Fruit fly (Drosophila melanogaster) whole organism, pupa: ENCODE measurements around the gene CG32299.

Experiments
- CG10348 ChIP-seq: fragments of 200-800 bp; sonication (Bioruptor generic); IDR thresholded peaks from 2 replicates; pipeline ENCODE4 v1.3.6; 2022; ENCODE audit warnings: missing biosample characterization, missing genetic modification characterization
- CG12605 ChIP-seq: fragments of 200-800 bp; sonication (Bioruptor generic); IDR thresholded peaks from 2 replicates; pipeline ENCODE4 v1.3.6; 2022; ENCODE audit warnings: missing biosample characterization, missing genetic modification characterization
- CG13204 ChIP-seq: fragments of 200-800 bp; sonication (Bioruptor generic); optimal IDR thresholded peaks from 2 replicates; lab custom pipeline; 2018; ENCODE audit warnings: missing biosample characterization, mild to moderate bottlenecking, missing genetic modification characterization, moderate library complexity
- CG14655 ChIP-seq: fragments of 200-800 bp; sonication (Bioruptor generic); optimal IDR thresholded peaks from 3 replicates; lab custom pipeline; 2017; ENCODE audit warnings: mild to moderate bottlenecking, missing biosample characterization, missing genetic modification reagents, missing genetic modification characterization
- CG15710 ChIP-seq: fragments of 200-800 bp; sonication (Bioruptor generic); optimal IDR thresholded peaks from 2 replicates; lab custom pipeline; 2018; ENCODE audit warnings: missing biosample characterization, mild to moderate bottlenecking, missing genetic modification characterization, moderate library complexity
- CG17806 ChIP-seq: fragments of 200-800 bp; sonication (Bioruptor generic); optimal IDR thresholded peaks from 2 replicates; lab custom pipeline; 2018; ENCODE audit warnings: missing biosample characterization, mild to moderate bottlenecking, missing genetic modification characterization, moderate library complexity
- CG32121 ChIP-seq: fragments of 200-800 bp; sonication (Bioruptor generic); IDR thresholded peaks from 2 replicates; pipeline ENCODE4 v1.3.6; 2022; ENCODE audit warnings: missing biosample characterization, missing genetic modification characterization
- CG34367 ChIP-seq: fragments of 200-800 bp; sonication (Bioruptor generic); optimal IDR thresholded peaks from 2 replicates; lab custom pipeline; 2018; ENCODE audit warnings: missing biosample characterization, mild to moderate bottlenecking, missing genetic modification characterization
- CG4496 ChIP-seq: fragments of 200-800 bp; sonication (Bioruptor generic); IDR thresholded peaks from 3 replicates; pipeline ENCODE4 v1.3.6; 2022; ENCODE audit warnings: missing biosample characterization, missing genetic modification characterization
- CG8159 ChIP-seq: fragments of 200-800 bp; sonication (Bioruptor generic); optimal IDR thresholded peaks from 3 replicates; lab custom pipeline; 2018; ENCODE audit warnings: missing biosample characterization, mild to moderate bottlenecking, missing genetic modification characterization, moderate library complexity
- CG8301 ChIP-seq: fragments of 200-800 bp; sonication (Bioruptor generic); optimal IDR thresholded peaks from 2 replicates; lab custom pipeline; 2018; ENCODE audit warnings: missing biosample characterization, mild to moderate bottlenecking, missing genetic modification characterization
- CG9948 ChIP-seq: fragments of 200-800 bp; sonication (Bioruptor generic); optimal IDR thresholded peaks from 2 replicates; lab custom pipeline; 2018; ENCODE audit warnings: missing biosample characterization, mild to moderate bottlenecking, missing genetic modification characterization, moderate library complexity
- D1 ChIP-seq: fragments of 200-800 bp; sonication (Bioruptor generic); optimal IDR thresholded peaks from 2 replicates; lab custom pipeline; 2018; ENCODE audit warnings: missing biosample characterization, mild to moderate bottlenecking, missing genetic modification characterization, moderate library complexity
- EcR ChIP-seq: fragments of 200-800 bp; sonication (Bioruptor generic); optimal IDR thresholded peaks from 3 replicates; lab custom pipeline; 2019; ENCODE audit warnings: missing biosample characterization, missing genetic modification characterization, mild to moderate bottlenecking, moderate library complexity, missing genetic modification reagents
- Ets98B ChIP-seq: fragments of 200-800 bp; sonication (Bioruptor generic); IDR thresholded peaks from 2 replicates; pipeline ENCODE4 v1.3.6; 2022; ENCODE audit warnings: missing biosample characterization, missing genetic modification characterization
- Pif1A ChIP-seq: fragments of 200-800 bp; sonication (Bioruptor generic); optimal IDR thresholded peaks from 3 replicates; lab custom pipeline; 2016; ENCODE audit warnings: missing biosample characterization, missing genetic modification characterization
- Pif1B ChIP-seq: fragments of 200-800 bp; sonication (Bioruptor generic); optimal IDR thresholded peaks from 3 replicates; lab custom pipeline; 2016; ENCODE audit warnings: missing biosample characterization, missing genetic modification characterization
- Snoo ChIP-seq: fragments of 200-800 bp; sonication (Bioruptor generic); optimal IDR thresholded peaks from 3 replicates; lab custom pipeline; 2017; ENCODE audit warnings: missing biosample characterization, mild to moderate bottlenecking, missing genetic modification characterization, inconsistent platforms
- fd96Ca ChIP-seq: fragments of 200-800 bp; sonication (Bioruptor generic); IDR thresholded peaks from 3 replicates; pipeline ENCODE4 v1.3.6; 2022; ENCODE audit warnings: missing biosample characterization, missing genetic modification characterization
- gl ChIP-seq: fragments of 200-800 bp; sonication (Bioruptor generic); optimal IDR thresholded peaks from 2 replicates; lab custom pipeline; 2018; ENCODE audit warnings: missing biosample characterization, mild to moderate bottlenecking, missing genetic modification characterization
- rn ChIP-seq: fragments of 200-800 bp; sonication (Bioruptor generic); IDR thresholded peaks from 2 replicates; pipeline ENCODE4 v1.3.6; 2022; ENCODE audit warnings: missing biosample characterization, missing genetic modification characterization

The CG32299 gene

dm6 chr3L:2433358-2433757 is 42.6 kb upstream of the CG32299 start:
- TF ChIP-seq CG10348 (no peak), fd96Ca (no peak), CG14655 (GFP tag; lab: Kevin White, UChicago) (no peak), CG8159 (peak; percentile 18), rn (GFP tag; lab: Robert Waterston, UW) (no peak), CG17806 (tag; lab: Kevin White, UChicago) (peak; percentile 7), Pif1A (GFP tag; lab: Kevin White, UChicago) (peak; percentile 28), CG32121 (GFP tag; lab: Robert Waterston, UW) (no peak), Ets98B (GFP tag; lab: Robert Waterston, UW) (no peak), CG34367 (no peak), CG13204 (GFP tag; lab: Kevin White, UChicago) (no peak)

- TF ChIP-seq CG14655 (GFP tag; lab: Kevin White, UChicago) (peak; percentile 84), rn (GFP tag; lab: Robert Waterston, UW) (peak; percentile 73; the same call in 1 of the 2 replicates), CG10348 (no peak), Ets98B (GFP tag; lab: Robert Waterston, UW) (peak; percentile 87), CG13204 (GFP tag; lab: Kevin White, UChicago) (no peak), CG17806 (tag; lab: Kevin White, UChicago) (peak; percentile 83), gl (tag; lab: Kevin White, UChicago) (peak; percentile 43), EcR (GFP tag; lab: Kevin White, UChicago) (no peak), Pif1B (GFP tag; lab: Kevin White, UChicago) (peak; percentile 69), Pif1A (GFP tag; lab: Kevin White, UChicago) (peak; percentile 86), fd96Ca (peak; percentile 81), D1 (tag; lab: Kevin White, UChicago) (peak; percentile 71), CG8301 (tag; lab: Kevin White, UChicago) (peak; percentile 71), CG32121 (GFP tag; lab: Robert Waterston, UW) (peak; percentile 84), CG12605 (peak; percentile 60; the same call in 1 of the 2 replicates), CG4496 (GFP tag; lab: Robert Waterston, UW) (peak; percentile 89), CG9948 (peak; percentile 75), CG15710 (tag; lab: Kevin White, UChicago) (peak; percentile 75), CG34367 (peak; percentile 52), Snoo (tag; lab: Kevin White, UChicago) (peak; percentile 72), CG8159 (peak; percentile 87)
Measured at dm6 chr3L:2431340-2431739, 40.6 kb upstream of the CG32299 start.

- TF ChIP-seq CG34367, result no peak
- TF ChIP-seq CG13204 (GFP tag; lab: Kevin White, UChicago), result peak; percentile 80
- peak; percentile 56 for TF ChIP-seq fd96Ca
- TF ChIP-seq CG8159, result peak; percentile 14
- TF ChIP-seq CG4496 (GFP tag; lab: Robert Waterston, UW), result peak; percentile 79
- TF ChIP-seq Ets98B (GFP tag; lab: Robert Waterston, UW), result peak; percentile 83
- TF ChIP-seq CG17806 (tag; lab: Kevin White, UChicago), result no peak
- peak; percentile 21 for TF ChIP-seq EcR (GFP tag; lab: Kevin White, UChicago)
- peak; percentile 34 for TF ChIP-seq Snoo (tag; lab: Kevin White, UChicago)
- peak; percentile 14 for TF ChIP-seq Pif1A (GFP tag; lab: Kevin White, UChicago)
- TF ChIP-seq CG10348, result no peak
- TF ChIP-seq CG8301 (tag; lab: Kevin White, UChicago), result peak; percentile 32
- peak; percentile 63 for TF ChIP-seq gl (tag; lab: Kevin White, UChicago)
- TF ChIP-seq CG9948, result no peak
- TF ChIP-seq CG14655 (GFP tag; lab: Kevin White, UChicago), result peak; percentile 51
- no peak for TF ChIP-seq D1 (tag; lab: Kevin White, UChicago)
- TF ChIP-seq Pif1B (GFP tag; lab: Kevin White, UChicago), result no peak
- TF ChIP-seq CG12605, result peak; percentile 86
- peak; percentile 33 for TF ChIP-seq CG15710 (tag; lab: Kevin White, UChicago)
- TF ChIP-seq CG32121 (GFP tag; lab: Robert Waterston, UW), result peak; percentile 80
- TF ChIP-seq rn (GFP tag; lab: Robert Waterston, UW), result no peak
Measured at dm6 chr3L:2428488-2429302, 37.9 kb upstream of the CG32299 start.

dm6 chr3L:2427151-2427550 is 36.4 kb upstream of the CG32299 start:
- no peak for TF ChIP-seq Pif1B (GFP tag; lab: Kevin White, UChicago)
- no peak for TF ChIP-seq CG12605
- no peak for TF ChIP-seq CG8159

dm6 chr3L:2426407-2426951 is 35.7 kb upstream of the CG32299 start:
- no peak for TF ChIP-seq Ets98B (GFP tag; lab: Robert Waterston, UW)
- TF ChIP-seq CG14655 (GFP tag; lab: Kevin White, UChicago), result peak; percentile 60
- TF ChIP-seq gl (tag; lab: Kevin White, UChicago), result peak; percentile 18
- peak; percentile 34 for TF ChIP-seq CG8301 (tag; lab: Kevin White, UChicago)
- no peak for TF ChIP-seq rn (GFP tag; lab: Robert Waterston, UW)
- TF ChIP-seq CG12605, result no peak
- TF ChIP-seq EcR (GFP tag; lab: Kevin White, UChicago), result peak; percentile 77
- TF ChIP-seq Pif1B (GFP tag; lab: Kevin White, UChicago), result peak; percentile 50
- peak; percentile 52 for TF ChIP-seq CG17806 (tag; lab: Kevin White, UChicago)
- peak; percentile 70 for TF ChIP-seq CG8159
- peak; percentile 20 for TF ChIP-seq Pif1A (GFP tag; lab: Kevin White, UChicago)
- no peak for TF ChIP-seq CG9948
- TF ChIP-seq CG32121 (GFP tag; lab: Robert Waterston, UW), result no peak
- TF ChIP-seq fd96Ca, result no peak
- peak; percentile 5 for TF ChIP-seq CG34367
- TF ChIP-seq CG15710 (tag; lab: Kevin White, UChicago), result peak; percentile 14
- no peak for TF ChIP-seq CG13204 (GFP tag; lab: Kevin White, UChicago)
